Fruit fly (Drosophila melanogaster) whole organism, embryonic: ENCODE measurements around the gene CG9328.

Source experiments
- C15 ChIP-seq: fragments of 200-800 bp; sonication (Bioruptor generic); IDR thresholded peaks from 3 replicates; pipeline ENCODE4 v1.3.6; 2022; ENCODE audit warnings: missing biosample characterization, missing genetic modification characterization
- CG12104 ChIP-seq: fragments of 200-800 bp; sonication (Bioruptor generic); optimal IDR thresholded peaks from 3 replicates; lab custom pipeline; 2016; ENCODE audit warnings: missing biosample characterization, missing genetic modification characterization
- CG12659 ChIP-seq: fragments of 200-800 bp; sonication (Bioruptor generic); optimal IDR thresholded peaks from 3 replicates; lab custom pipeline; 2017; ENCODE audit warnings: mild to moderate bottlenecking, missing biosample characterization, missing genetic modification reagents, missing genetic modification characterization
- CG13624 ChIP-seq: fragments of 200-800 bp; sonication (Bioruptor generic); optimal IDR thresholded peaks from 2 replicates; lab custom pipeline; 2016; ENCODE audit warnings: missing biosample characterization, missing genetic modification characterization
- CG14050 ChIP-seq: fragments of 200-800 bp; sonication (Bioruptor generic); IDR thresholded peaks from 3 replicates; pipeline ENCODE4 v1.3.6; 2022; ENCODE audit warnings: missing biosample characterization, missing genetic modification characterization
- CG15479 ChIP-seq: fragments of 200-800 bp; sonication (Bioruptor generic); optimal IDR thresholded peaks from 3 replicates; lab custom pipeline; 2019; ENCODE audit warnings: missing biosample characterization, mild to moderate bottlenecking, missing genetic modification characterization, moderate library complexity
- CG1602 ChIP-seq: fragments of 200-800 bp; sonication (Bioruptor generic); optimal IDR thresholded peaks from 3 replicates; lab custom pipeline; 2016; ENCODE audit warnings: missing biosample characterization, missing genetic modification characterization
- CG1603 ChIP-seq: fragments of 200-800 bp; sonication (Bioruptor generic); optimal IDR thresholded peaks from 2 replicates; lab custom pipeline; 2019; ENCODE audit warnings: missing biosample characterization, mild to moderate bottlenecking, missing genetic modification characterization, moderate library complexity
- CG16779 ChIP-seq: fragments of 200-800 bp; sonication (Bioruptor generic); IDR thresholded peaks from 2 replicates; pipeline ENCODE4 v1.3.6; 2022; ENCODE audit warnings: missing biosample characterization, missing genetic modification characterization
- CG2712 ChIP-seq: fragments of 200-800 bp; optimal IDR thresholded peaks from 3 replicates; lab custom pipeline; 2019; ENCODE audit warnings: missing biosample characterization, mild to moderate bottlenecking, missing genetic modification characterization, moderate library complexity
- CG33213 ChIP-seq: fragments of 200-800 bp; sonication (Bioruptor generic); optimal IDR thresholded peaks from 3 replicates; lab custom pipeline; 2016; ENCODE audit warnings: missing biosample characterization, missing genetic modification characterization
- CG4617 ChIP-seq: fragments of 200-800 bp; sonication (Bioruptor generic); optimal IDR thresholded peaks from 3 replicates; lab custom pipeline; 2016; ENCODE audit warnings: missing biosample characterization, missing genetic modification characterization, borderline replicate concordance
- CG4707 ChIP-seq: fragments of 200-800 bp; sonication (Bioruptor generic); optimal IDR thresholded peaks from 2 replicates; lab custom pipeline; 2018; ENCODE audit warnings: missing biosample characterization, mild to moderate bottlenecking, missing genetic modification characterization, moderate library complexity
- CG6813 ChIP-seq: fragments of 200-800 bp; sonication (Bioruptor generic); optimal IDR thresholded peaks from 2 replicates; lab custom pipeline; 2017; ENCODE audit warnings: missing biosample characterization, missing genetic modification characterization, mild to moderate bottlenecking, moderate library complexity, missing genetic modification reagents
- CG8478 ChIP-seq: fragments of >200 bp; optimal IDR thresholded peaks from 2 replicates; lab custom pipeline; 2018
- CG9215 ChIP-seq: fragments of 200-800 bp; sonication (Bioruptor generic); IDR thresholded peaks from 2 replicates; pipeline ENCODE4 v1.3.6; 2022; ENCODE audit warnings: missing biosample characterization, missing genetic modification characterization
- CG9609 ChIP-seq: fragments of 200-800 bp; sonication (Bioruptor generic); optimal IDR thresholded peaks from 3 replicates; lab custom pipeline; 2016; ENCODE audit warnings: missing biosample characterization, missing genetic modification characterization
- CG9817 ChIP-seq: fragments of 200-800 bp; sonication (Bioruptor generic); optimal IDR thresholded peaks from 2 replicates; lab custom pipeline; 2018; ENCODE audit warnings: missing biosample characterization, mild to moderate bottlenecking, missing genetic modification characterization, moderate library complexity
- CG9932 ChIP-seq: fragments of 200-800 bp; sonication (Bioruptor generic); IDR thresholded peaks from 2 replicates; pipeline ENCODE4 v1.3.6; 2022; ENCODE audit warnings: missing biosample characterization, missing genetic modification characterization
- Dbx ChIP-seq: fragments of 200-800 bp; sonication (Bioruptor generic); IDR thresholded peaks from 3 replicates; pipeline ENCODE4 v1.3.6; 2022; ENCODE audit warnings: missing biosample characterization, missing genetic modification characterization
- Dip2 ChIP-seq: fragments of 200-800 bp; sonication (Bioruptor generic); IDR thresholded peaks from 2 replicates; pipeline ENCODE4 v1.3.6; 2022; ENCODE audit warnings: missing biosample characterization, missing genetic modification characterization
- Dll ChIP-seq: fragments of 200-800 bp; sonication (Bioruptor generic); IDR thresholded peaks from 4 replicates; pipeline ENCODE4 v1.3.6; 2022; ENCODE audit warnings: missing biosample characterization, missing genetic modification characterization; ENCODE audit not compliant: partially characterized antibody
- Drgx ChIP-seq: fragments of 200-800 bp; sonication (Bioruptor generic); IDR thresholded peaks from 2 replicates; pipeline ENCODE4 v1.3.6; 2022; ENCODE audit warnings: missing biosample characterization, missing genetic modification characterization
- Elba2 ChIP-seq: fragments of 200-800 bp; sonication (Bioruptor generic); optimal IDR thresholded peaks from 3 replicates; lab custom pipeline; 2016; ENCODE audit warnings: missing biosample characterization, missing genetic modification characterization
- Gug ChIP-seq: fragments of 200-800 bp; sonication (Bioruptor generic); IDR thresholded peaks from 4 replicates; pipeline ENCODE4 v1.3.6; 2022; ENCODE audit warnings: missing biosample characterization, missing genetic modification characterization
- Sry-β ChIP-seq: fragments of 200-800 bp; sonication (Bioruptor generic); optimal IDR thresholded peaks from 2 replicates; lab custom pipeline; 2018; ENCODE audit warnings: missing biosample characterization, mild to moderate bottlenecking, missing genetic modification characterization, moderate library complexity
- ab ChIP-seq: fragments of 200-800 bp; sonication (Bioruptor generic); optimal IDR thresholded peaks from 2 replicates; lab custom pipeline; 2016; ENCODE audit warnings: missing biosample characterization, missing genetic modification characterization
- ase ChIP-seq: fragments of 200-800 bp; sonication (Bioruptor generic); IDR thresholded peaks from 3 replicates; pipeline ENCODE4 v1.3.6; 2022; ENCODE audit warnings: missing biosample characterization, missing genetic modification characterization
- ash1 ChIP-seq: fragments of 200-800 bp; sonication (Bioruptor generic); optimal IDR thresholded peaks from 2 replicates; lab custom pipeline; 2018; ENCODE audit warnings: missing biosample characterization, mild to moderate bottlenecking, missing genetic modification characterization
- bigmax ChIP-seq: fragments of 200-800 bp; sonication (Bioruptor generic); optimal IDR thresholded peaks from 2 replicates; lab custom pipeline; 2018; ENCODE audit warnings: missing biosample characterization, mild to moderate bottlenecking, missing genetic modification characterization
- crc ChIP-seq: fragments of 200-800 bp; sonication (Bioruptor generic); optimal IDR thresholded peaks from 2 replicates; lab custom pipeline; 2016; ENCODE audit warnings: missing biosample characterization, missing genetic modification characterization
- dan ChIP-seq: fragments of 200-800 bp; sonication (Bioruptor generic); IDR thresholded peaks from 2 replicates; pipeline ENCODE4 v1.3.6; 2022; ENCODE audit warnings: missing biosample characterization, missing genetic modification characterization
- ftz-f1 ChIP-seq: fragments of 200-800 bp; sonication (Bioruptor generic); optimal IDR thresholded peaks from 2 replicates; lab custom pipeline; 2016; ENCODE audit warnings: missing biosample characterization, missing genetic modification characterization
- fu2 ChIP-seq: fragments of 200-800 bp; sonication (Bioruptor generic); optimal IDR thresholded peaks from 2 replicates; lab custom pipeline; 2016; ENCODE audit warnings: missing biosample characterization, missing genetic modification characterization
- grn ChIP-seq: fragments of 200-800 bp; sonication (Bioruptor generic); optimal IDR thresholded peaks from 3 replicates; lab custom pipeline; 2017; ENCODE audit warnings: missing biosample characterization, missing genetic modification characterization
- gro ChIP-seq: fragments of 200-800 bp; sonication (Bioruptor generic); optimal IDR thresholded peaks from 2 replicates; lab custom pipeline; 2016; ENCODE audit warnings: missing biosample characterization, missing genetic modification characterization
- hb ChIP-seq: fragments of 200-800 bp; sonication (Bioruptor generic); IDR thresholded peaks from 3 replicates; pipeline ENCODE4 v1.3.6; 2022; ENCODE audit warnings: missing biosample characterization, missing genetic modification characterization; ENCODE audit not compliant: partially characterized antibody
- jing ChIP-seq: fragments of 200-800 bp; sonication (Bioruptor generic); optimal IDR thresholded peaks from 2 replicates; lab custom pipeline; 2018; ENCODE audit warnings: missing biosample characterization, mild to moderate bottlenecking, missing genetic modification characterization
- jumu ChIP-seq: fragments of 200-800 bp; sonication (Bioruptor generic); optimal IDR thresholded peaks from 3 replicates; lab custom pipeline; 2016; ENCODE audit warnings: missing biosample characterization, missing genetic modification characterization
- oc ChIP-seq: fragments of 200-800 bp; sonication (Bioruptor generic); optimal IDR thresholded peaks from 2 replicates; lab custom pipeline; 2018; ENCODE audit warnings: missing biosample characterization, mild to moderate bottlenecking, missing genetic modification characterization, moderate library complexity
- pho ChIP-seq: fragments of 200-800 bp; sonication (Bioruptor generic); optimal IDR thresholded peaks from 2 replicates; lab custom pipeline; 2016; ENCODE audit warnings: missing biosample characterization, missing genetic modification characterization
- sens ChIP-seq: fragments of 200-800 bp; sonication (Bioruptor generic); peaks from one replicate; lab custom pipeline; 2016; ENCODE audit warnings: missing biosample characterization, missing genetic modification characterization
- shn ChIP-seq: fragments of 200-800 bp; sonication (Bioruptor generic); optimal IDR thresholded peaks from 3 replicates; lab custom pipeline; 2016; ENCODE audit warnings: missing biosample characterization, missing genetic modification characterization
- sr ChIP-seq: fragments of 200-800 bp; sonication (Bioruptor generic); IDR thresholded peaks from 3 replicates; pipeline ENCODE4 v1.3.6; 2022; ENCODE audit warnings: missing biosample characterization, missing genetic modification characterization
- tin ChIP-seq: fragments of 200-800 bp; sonication (Bioruptor generic); optimal IDR thresholded peaks from 3 replicates; lab custom pipeline; 2016; ENCODE audit warnings: missing biosample characterization, missing genetic modification characterization
- trh ChIP-seq: fragments of 200-800 bp; sonication (Bioruptor generic); optimal IDR thresholded peaks from 2 replicates; lab custom pipeline; 2016; ENCODE audit warnings: missing biosample characterization, missing genetic modification characterization
- wdn ChIP-seq: fragments of 200-800 bp; sonication (Bioruptor generic); IDR thresholded peaks from 2 replicates; pipeline ENCODE4 v1.3.6; 2022; ENCODE audit warnings: missing biosample characterization, missing genetic modification characterization

Gene CG9328

dm6 chr2L:20822489-20823195 lies 25.1 kb downstream of the CG9328 start, which contains the start of gene CG9331 (continued):
- TF ChIP-seq dan (GFP tag; lab: Robert Waterston, UW) = no peak
- peak; percentile 57; the same call in 3 of the 4 replicates for TF ChIP-seq Dll (GFP tag; lab: Robert Waterston, UW)
- TF ChIP-seq CG12104 = no peak
- TF ChIP-seq Gug (GFP tag; lab: Robert Waterston, UW) = no peak

dm6 chr2L:20823196-20824105 lies 25.9 kb downstream of the CG9328 start:
- TF ChIP-seq jumu (GFP tag; lab: Kevin White, UChicago) = no peak
- TF ChIP-seq CG4707 (GFP tag; lab: Kevin White, UChicago) = peak; percentile 19
- TF ChIP-seq trh (GFP tag; lab: Kevin White, UChicago) = no peak
- no peak for TF ChIP-seq hb (GFP tag; lab: Robert Waterston, UW)
- TF ChIP-seq CG9932 (GFP tag; lab: Robert Waterston, UW) = peak; percentile 45
- TF ChIP-seq C15 (GFP tag; lab: Robert Waterston, UW) = no peak
- TF ChIP-seq CG4617 = no peak
- no peak for TF ChIP-seq CG9609 (GFP tag; lab: Kevin White, UChicago)
- TF ChIP-seq wdn = no peak
- peak; percentile 91 for TF ChIP-seq sr (GFP tag; lab: Robert Waterston, UW)
- TF ChIP-seq Dbx (GFP tag; lab: Robert Waterston, UW) = peak; percentile 44; the same call in 1 of the 3 replicates
- no peak for TF ChIP-seq Elba2
- TF ChIP-seq CG12659 (GFP tag; lab: Kevin White, UChicago) = no peak
- TF ChIP-seq CG6813 = peak; percentile 29
- TF ChIP-seq crc (GFP tag; lab: Kevin White, UChicago) = no peak
- peak; percentile 11 for TF ChIP-seq CG33213
- no peak for TF ChIP-seq fu2 (GFP tag; lab: Kevin White, UChicago)
- no peak for TF ChIP-seq CG16779
- peak; percentile 68 for TF ChIP-seq sens (GFP tag; lab: Kevin White, UChicago)
- no peak for TF ChIP-seq shn (GFP tag; lab: Kevin White, UChicago)
- peak; percentile 70 for TF ChIP-seq Drgx
- TF ChIP-seq CG2712 (tag; lab: Kevin White, UChicago) = peak; percentile 25
- TF ChIP-seq grn (GFP tag; lab: Kevin White, UChicago) = peak; percentile 100
- TF ChIP-seq CG14050 (GFP tag; lab: Robert Waterston, UW) = no peak
- no peak for TF ChIP-seq Dip2 (GFP tag; lab: Robert Waterston, UW)
- TF ChIP-seq tin = no peak
- peak; percentile 96 for TF ChIP-seq Sry-β (GFP tag; lab: Kevin White, UChicago)
- no peak for TF ChIP-seq CG13624 (GFP tag; lab: Kevin White, UChicago)
- TF ChIP-seq CG9215 (GFP tag; lab: Robert Waterston, UW) = peak; percentile 42; the same call in 1 of the 2 replicates
- peak; percentile 93 for TF ChIP-seq CG8478 (lab: Kevin White, UChicago)
- no peak for TF ChIP-seq ash1
- peak; percentile 39 for TF ChIP-seq pho (GFP tag; lab: Kevin White, UChicago)
- peak; percentile 66 for TF ChIP-seq ftz-f1 (GFP tag; lab: Kevin White, UChicago)
- TF ChIP-seq ase (GFP tag; lab: Robert Waterston, UW) = no peak
- peak; percentile 57 for TF ChIP-seq CG15479
- no peak for TF ChIP-seq CG9817 (tag; lab: Kevin White, UChicago)
- no peak for TF ChIP-seq ab (GFP tag; lab: Kevin White, UChicago)
- TF ChIP-seq bigmax (GFP tag; lab: Kevin White, UChicago) = peak; percentile 25
- TF ChIP-seq CG1603 (tag; lab: Kevin White, UChicago) = no peak
- no peak for TF ChIP-seq jing (GFP tag; lab: Kevin White, UChicago)
- no peak for TF ChIP-seq CG1602 (GFP tag; lab: Kevin White, UChicago)
- TF ChIP-seq gro (GFP tag; lab: Kevin White, UChicago) = no peak
- TF ChIP-seq oc (tag; lab: Kevin White, UChicago) = peak; percentile 54
